Worm (Caenorhabditis elegans) whole organism, L1 larva: ENCODE measurements around the gene F07H5.13.
A peak's percentile ranks its signal among the peaks of the same experiment; 100 is the strongest.

ENCODE experiments used
- C04F5.9 ChIP-seq: sonication (generic microtip); optimal IDR thresholded peaks from 2 replicates; lab custom pipeline; 2016; ENCODE audit warnings: missing genetic modification characterization, missing compliant biosample characterization
- C16A3.4 ChIP-seq: fragments of 150-350 bp; optimal IDR thresholded peaks from 2 replicates; lab custom pipeline; 2014; ENCODE audit warnings: missing biosample characterization, missing genetic modification characterization
- C34B4.2 ChIP-seq: sonication (generic microtip); optimal IDR thresholded peaks from 2 replicates; lab custom pipeline; 2017; ENCODE audit warnings: mild to moderate bottlenecking, missing genetic modification characterization, missing compliant biosample characterization
- F16B12.6 ChIP-seq: fragments of 150-350 bp; optimal IDR thresholded peaks from 2 replicates; lab custom pipeline; 2014; ENCODE audit warnings: missing biosample characterization, missing genetic modification characterization
- aha-1 ChIP-seq: fragments of 150-350 bp; optimal IDR thresholded peaks from 2 replicates; lab custom pipeline; 2014; ENCODE audit warnings: missing biosample characterization, missing genetic modification characterization
- alr-1 ChIP-seq: fragments of 200-800 bp; sonication (Bioruptor generic); optimal IDR thresholded peaks from 2 replicates; lab custom pipeline; 2018; ENCODE audit warnings: borderline replicate concordance, mild to moderate bottlenecking, missing genetic modification characterization, missing compliant biosample characterization
- aly-2 ChIP-seq: fragments of 150-350 bp; optimal IDR thresholded peaks from 2 replicates; lab custom pipeline; 2014; ENCODE audit warnings: missing biosample characterization, missing genetic modification characterization
- blmp-1 ChIP-seq: fragments of 150-350 bp; optimal IDR thresholded peaks from 2 replicates; lab custom pipeline; 2014; ENCODE audit warnings: missing biosample characterization, missing genetic modification characterization
- ceh-63 ChIP-seq: fragments of 200-800 bp; sonication (Bioruptor generic); optimal IDR thresholded peaks from 2 replicates; lab custom pipeline; 2018; ENCODE audit warnings: mild to moderate bottlenecking, missing genetic modification characterization, missing compliant biosample characterization
- ceh-8 ChIP-seq: fragments of 200-800 bp; sonication (Bioruptor generic); optimal IDR thresholded peaks from 2 replicates; lab custom pipeline; 2018; ENCODE audit warnings: mild to moderate bottlenecking, missing genetic modification characterization, moderate library complexity, missing compliant biosample characterization
- ceh-82 ChIP-seq, 3 experiments: fragments of 150-350 bp in 1 of 3; sonication (generic microtip) in 2 of 3; optimal IDR thresholded peaks; 2 replicates each; lab custom pipeline; 2014 to 2017; ENCODE audit warnings: missing biosample characterization in 3 of 3, missing genetic modification characterization in 3 of 3
- ceh-90 ChIP-seq: sonication (generic microtip); optimal IDR thresholded peaks from 2 replicates; lab custom pipeline; 2016; ENCODE audit warnings: missing genetic modification characterization, missing compliant biosample characterization
- efl-3 ChIP-seq: fragments of 200-800 bp; sonication (Bioruptor generic); optimal IDR thresholded peaks from 2 replicates; lab custom pipeline; 2018; ENCODE audit warnings: mild to moderate bottlenecking, missing genetic modification characterization, missing compliant biosample characterization
- egl-13 ChIP-seq: sonication (generic microtip); optimal IDR thresholded peaks from 2 replicates; lab custom pipeline; 2016; ENCODE audit warnings: missing genotype, missing genetic modification reagents, missing genetic modification characterization, missing compliant biosample characterization
- egl-27 ChIP-seq, 2 experiments: fragments of 150-350 bp in 1 of 2; sonication (generic microtip); optimal IDR thresholded peaks; 3 replicates each; lab custom pipeline; 2017 to 2018; ENCODE audit warnings: missing biosample characterization in 2 of 2, missing genetic modification characterization in 2 of 2, missing genetic modification reagents in 2 of 2
- elt-2 ChIP-seq: sonication (generic microtip); optimal IDR thresholded peaks from 2 replicates; lab custom pipeline; 2016; ENCODE audit warnings: missing genetic modification characterization, mild to moderate bottlenecking, inconsistent platforms, missing compliant biosample characterization, missing genetic modification reagents
- elt-3 ChIP-seq, 6 experiments: fragments of 150-350 bp in 1 of 6; sonication (generic microtip); optimal IDR thresholded peaks; 2 replicates each; lab custom pipeline; 2017 to 2018; ENCODE audit warnings: missing biosample characterization in 6 of 6, missing genetic modification characterization in 6 of 6, inconsistent platforms in 1 of 6
- fkh-4 ChIP-seq: sonication (generic microtip); optimal IDR thresholded peaks from 2 replicates; lab custom pipeline; 2016; ENCODE audit warnings: missing compliant biosample characterization, missing genetic modification characterization, borderline replicate concordance
- fos-1 ChIP-seq: fragments of 150-350 bp; optimal IDR thresholded peaks from 2 replicates; lab custom pipeline; 2014; ENCODE audit warnings: missing biosample characterization, missing genetic modification characterization
- grh-1 ChIP-seq: fragments of 200-800 bp; sonication (Bioruptor generic); IDR thresholded peaks from 2 replicates; pipeline ENCODE4 v1.3.6; 2022; ENCODE audit warnings: missing genetic modification reagents, missing genetic modification characterization, missing compliant biosample characterization
- hlh-4 ChIP-seq: sonication (generic microtip); optimal IDR thresholded peaks from 2 replicates; lab custom pipeline; 2016; ENCODE audit warnings: mild to moderate bottlenecking, missing genetic modification characterization, missing compliant biosample characterization
- hpl-2 ChIP-seq: fragments of 150-350 bp; optimal IDR thresholded peaks from 2 replicates; lab custom pipeline; 2014; ENCODE audit warnings: missing biosample characterization, missing genetic modification reagents, missing genetic modification characterization
- irx-1 ChIP-seq: sonication (generic microtip); optimal IDR thresholded peaks from 2 replicates; lab custom pipeline; 2016; ENCODE audit warnings: missing genetic modification characterization, missing compliant biosample characterization
- jun-1 ChIP-seq: fragments of 150-350 bp; optimal IDR thresholded peaks from 2 replicates; lab custom pipeline; 2014; ENCODE audit warnings: missing biosample characterization, missing genetic modification reagents, missing genetic modification characterization
- lin-13 ChIP-seq: fragments of 150-350 bp; optimal IDR thresholded peaks from 2 replicates; lab custom pipeline; 2014; ENCODE audit warnings: missing biosample characterization, missing genetic modification reagents, missing genetic modification characterization
- lsy-2 ChIP-seq, 2 experiments: fragments of 150-350 bp; optimal IDR thresholded peaks; 2 replicates each; lab custom pipeline; 2014; ENCODE audit warnings: missing biosample characterization in 2 of 2, missing genetic modification characterization in 2 of 2
- mab-9 ChIP-seq: fragments of 200-800 bp; sonication (Bioruptor generic); IDR thresholded peaks from 2 replicates; pipeline ENCODE4 v1.3.6; 2022; ENCODE audit warnings: missing genetic modification reagents, missing genetic modification characterization, missing compliant biosample characterization
- mdl-1 ChIP-seq, 2 experiments: fragments of 150-350 bp; optimal IDR thresholded peaks; 2 replicates each; lab custom pipeline; 2014 to 2017; ENCODE audit warnings: missing biosample characterization in 2 of 2, missing genetic modification characterization in 2 of 2, inconsistent platforms in 1 of 2
- nhr-11 ChIP-seq: fragments of 150-350 bp; optimal IDR thresholded peaks from 2 replicates; lab custom pipeline; 2014; ENCODE audit warnings: missing biosample characterization, missing genetic modification characterization
- nhr-12 ChIP-seq: sonication (generic microtip); optimal IDR thresholded peaks from 2 replicates; lab custom pipeline; 2017; ENCODE audit warnings: missing biosample characterization, missing genetic modification characterization
- nhr-19 ChIP-seq: fragments of 200-800 bp; sonication (Bioruptor generic); conservative IDR thresholded peaks from 2 replicates; pipeline ENCODE4 v1.3.6; 2022; ENCODE audit warnings: missing genetic modification characterization, missing compliant biosample characterization
- nhr-20 ChIP-seq: sonication (generic microtip); optimal IDR thresholded peaks from 2 replicates; lab custom pipeline; 2016; ENCODE audit warnings: mild to moderate bottlenecking, missing genetic modification characterization, missing compliant biosample characterization
- nhr-28 ChIP-seq: fragments of 150-350 bp; optimal IDR thresholded peaks from 2 replicates; lab custom pipeline; 2014; ENCODE audit warnings: missing biosample characterization, missing genetic modification characterization
- nhr-71 ChIP-seq: sonication (generic microtip); optimal IDR thresholded peaks from 2 replicates; lab custom pipeline; 2016; ENCODE audit warnings: mild to moderate bottlenecking, missing genetic modification characterization, moderate library complexity, missing compliant biosample characterization
- nhr-76 ChIP-seq: sonication (generic microtip); optimal IDR thresholded peaks from 2 replicates; lab custom pipeline; 2017; ENCODE audit warnings: missing biosample characterization, missing genetic modification characterization
- nhr-77 ChIP-seq: fragments of 150-350 bp; optimal IDR thresholded peaks from 2 replicates; lab custom pipeline; 2014; ENCODE audit warnings: missing biosample characterization, missing genetic modification characterization
- nhr-85 ChIP-seq: sonication (generic microtip); peaks from one replicate; lab custom pipeline; 2016; ENCODE audit warnings: missing genetic modification characterization, inconsistent platforms, missing compliant biosample characterization
- nhr-90 ChIP-seq: sonication (generic microtip); optimal IDR thresholded peaks from 2 replicates; lab custom pipeline; 2016; ENCODE audit warnings: mild to moderate bottlenecking, missing genetic modification characterization, missing compliant biosample characterization; ENCODE audit not compliant: poor library complexity
- pax-3 ChIP-seq: fragments of 200-800 bp; sonication (Bioruptor generic); optimal IDR thresholded peaks from 2 replicates; lab custom pipeline; 2018; ENCODE audit warnings: mild to moderate bottlenecking, missing genetic modification characterization, moderate library complexity, missing compliant biosample characterization
- pqm-1 ChIP-seq: sonication (generic microtip); optimal IDR thresholded peaks from 3 replicates; lab custom pipeline; 2017; ENCODE audit warnings: missing biosample characterization, missing genetic modification characterization
- rnt-1 ChIP-seq: sonication (generic microtip); optimal IDR thresholded peaks from 2 replicates; lab custom pipeline; 2016; ENCODE audit warnings: mild to moderate bottlenecking, missing genetic modification characterization, moderate library complexity, missing compliant biosample characterization
- snu-23 ChIP-seq: sonication (generic microtip); optimal IDR thresholded peaks from 2 replicates; lab custom pipeline; 2016; ENCODE audit warnings: missing genetic modification characterization, missing compliant biosample characterization
- swsn-7 ChIP-seq: sonication (generic microtip); optimal IDR thresholded peaks from 2 replicates; lab custom pipeline; 2016; ENCODE audit warnings: missing genetic modification characterization, missing compliant biosample characterization
- tbx-2 ChIP-seq: sonication (generic microtip); optimal IDR thresholded peaks from 2 replicates; lab custom pipeline; 2016; ENCODE audit warnings: missing genetic modification characterization, missing compliant biosample characterization
- unc-130 ChIP-seq: fragments of 150-350 bp; optimal IDR thresholded peaks from 2 replicates; lab custom pipeline; 2017; ENCODE audit warnings: missing biosample characterization, missing genetic modification characterization, inconsistent platforms
- unc-62 ChIP-seq: fragments of 150-350 bp; optimal IDR thresholded peaks from 2 replicates; lab custom pipeline; 2014; ENCODE audit warnings: missing biosample characterization, missing genetic modification reagents, missing genetic modification characterization
- unc-98 ChIP-seq: fragments of 200-800 bp; sonication (Bioruptor generic); IDR thresholded peaks from 2 replicates; pipeline ENCODE4 v1.3.6; 2022; ENCODE audit warnings: missing genetic modification characterization, missing compliant biosample characterization
- vab-15 ChIP-seq: sonication (generic microtip); optimal IDR thresholded peaks from 2 replicates; lab custom pipeline; 2017; ENCODE audit warnings: missing genotype, mild to moderate bottlenecking, missing genetic modification characterization, missing compliant biosample characterization
- xbp-1 ChIP-seq: sonication (generic microtip); optimal IDR thresholded peaks from 2 replicates; lab custom pipeline; 2016; ENCODE audit warnings: missing genetic modification characterization, missing compliant biosample characterization

Gene F07H5.13

ce11 chrII:8813659-8814058 is 23.3 kb downstream of the F07H5.13 start (continued):
- TF ChIP-seq nhr-28 (tag; lab: Kevin White, UChicago) = no peak
- TF ChIP-seq mdl-1 (tag; optimal IDR thresholded peaks at IDR 0.05; lab: Kevin White, UChicago) = peak in 1 of 2 experiments; percentile 80
- TF ChIP-seq nhr-85 (tag; lab: Kevin White, UChicago) = peak; percentile 98
- TF ChIP-seq tbx-2 = peak; percentile 73
- TF ChIP-seq unc-130 = peak; percentile 78
- no peak for TF ChIP-seq grh-1
- no peak for TF ChIP-seq ceh-90 (tag; lab: Kevin White, UChicago)
- TF ChIP-seq nhr-76 (tag; lab: Kevin White, UChicago) = no peak
- TF ChIP-seq ceh-8 (GFP tag; lab: Kevin White, UChicago) = no peak
- no peak for TF ChIP-seq alr-1
- peak; percentile 10 for TF ChIP-seq nhr-77 (tag; lab: Kevin White, UChicago)
- peak; percentile 36 for TF ChIP-seq irx-1 (tag; lab: Kevin White, UChicago)
- TF ChIP-seq C16A3.4 (tag; lab: Kevin White, UChicago) = peak; percentile 70
- TF ChIP-seq swsn-7 (tag; lab: Kevin White, UChicago) = no peak
- TF ChIP-seq unc-62 (GFP tag; lab: Kevin White, UChicago) = no peak
- no peak for TF ChIP-seq hpl-2 (GFP tag; lab: Kevin White, UChicago)
- no peak for TF ChIP-seq pqm-1 (tag; lab: Kevin White, UChicago)
- TF ChIP-seq elt-3 (tag; optimal IDR thresholded peaks at IDR 0.05; lab: Kevin White, UChicago) = peak in 5 of 6 experiments; percentile 79 to 95 (median 86)
- no peak for TF ChIP-seq fkh-4 (tag; lab: Kevin White, UChicago)
- TF ChIP-seq vab-15 (tag; lab: Kevin White, UChicago) = peak; percentile 28
- no peak for TF ChIP-seq egl-27 (tag; optimal IDR thresholded peaks at IDR 0.05; lab: Kevin White, UChicago)
- no peak for TF ChIP-seq rnt-1 (tag; lab: Kevin White, UChicago)
- TF ChIP-seq aha-1 (tag; lab: Kevin White, UChicago) = no peak
- no peak for TF ChIP-seq unc-98
- TF ChIP-seq lsy-2 (tag; optimal IDR thresholded peaks at IDR 0.05; lab: Kevin White, UChicago) = peak in 1 of 2 experiments; percentile 90
- TF ChIP-seq nhr-19 (GFP tag; lab: Robert Waterston, UW) = peak; percentile 93
- TF ChIP-seq fos-1 (tag; lab: Kevin White, UChicago) = no peak
- TF ChIP-seq nhr-12 (tag; lab: Kevin White, UChicago) = no peak
- TF ChIP-seq xbp-1 (tag; lab: Kevin White, UChicago) = no peak
- peak; percentile 27 for TF ChIP-seq lin-13 (GFP tag; lab: Kevin White, UChicago)
- no peak for TF ChIP-seq ceh-63 (GFP tag; lab: Kevin White, UChicago)

- TF ChIP-seq unc-62 (GFP tag; lab: Kevin White, UChicago) (no peak), jun-1 (tag; lab: Kevin White, UChicago) (no peak), irx-1 (tag; lab: Kevin White, UChicago) (no peak), vab-15 (tag; lab: Kevin White, UChicago) (no peak), ceh-63 (GFP tag; lab: Kevin White, UChicago) (no peak), elt-2 (tag; lab: Kevin White, UChicago) (no peak), efl-3 (GFP tag; lab: Kevin White, UChicago) (no peak), nhr-71 (tag; lab: Kevin White, UChicago) (no peak), grh-1 (no peak), egl-13 (tag; lab: Kevin White, UChicago) (no peak), pax-3 (no peak)
These were observed 23.9 kb downstream of the F07H5.13 start for ce11 chrII:8814231-8814630.

DNA sequence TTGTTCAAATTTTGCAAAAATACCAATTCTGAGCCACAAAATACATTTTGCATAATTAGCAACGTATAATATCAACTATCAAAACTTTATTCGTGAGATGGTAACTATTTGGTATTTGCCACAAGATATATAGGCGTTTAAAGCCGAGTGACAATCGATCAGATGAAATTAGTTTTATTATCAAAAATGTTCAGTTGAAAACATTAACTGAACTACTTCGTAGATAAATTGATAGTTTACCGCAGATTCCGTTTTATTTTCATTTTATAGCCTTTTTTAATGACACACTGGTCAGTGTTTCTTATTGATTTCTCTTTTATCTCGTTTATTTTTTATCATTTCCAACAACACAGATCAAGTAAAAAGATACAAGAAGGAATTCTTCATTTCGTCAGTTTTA is 26.9 kb downstream of the F07H5.13 start:
- TF ChIP-seq C04F5.9 (no peak), nhr-20 (peak; percentile 46), pax-3 (no peak), mab-9 (GFP tag; lab: Robert Waterston, UW) (0 out of 2 replicates have a peak, but pooled peaks have one; percentile 10), vab-15 (tag; lab: Kevin White, UChicago) (no peak), lsy-2 (tag; optimal IDR thresholded peaks at IDR 0.05; lab: Kevin White, UChicago) (peak in 1 of 2 experiments; percentile 24), nhr-90 (tag; lab: Kevin White, UChicago) (peak; percentile 51), snu-23 (GFP tag; lab: Kevin White, UChicago) (peak; percentile 63), mdl-1 (tag; optimal IDR thresholded peaks at IDR 0.05; lab: Kevin White, UChicago) (no peak), ceh-82 (tag; optimal IDR thresholded peaks at IDR 0.05; lab: Kevin White, UChicago) (no peak), aly-2 (tag; lab: Kevin White, UChicago) (no peak), nhr-19 (GFP tag; lab: Robert Waterston, UW) (peak; percentile 42), ceh-8 (GFP tag; lab: Kevin White, UChicago) (no peak), ceh-90 (tag; lab: Kevin White, UChicago) (no peak), F16B12.6 (tag; lab: Kevin White, UChicago) (no peak), C34B4.2 (tag; lab: Kevin White, UChicago) (no peak), blmp-1 (tag; lab: Kevin White, UChicago) (peak; percentile 32), hlh-4 (no peak), nhr-11 (tag; lab: Kevin White, UChicago) (no peak), alr-1 (no peak), irx-1 (tag; lab: Kevin White, UChicago) (no peak)
